Worm (Caenorhabditis elegans): ENCODE results near the gene F15E6.4.
A peak's percentile ranks its signal among the peaks of the same experiment; 100 is the strongest.

DNA sequence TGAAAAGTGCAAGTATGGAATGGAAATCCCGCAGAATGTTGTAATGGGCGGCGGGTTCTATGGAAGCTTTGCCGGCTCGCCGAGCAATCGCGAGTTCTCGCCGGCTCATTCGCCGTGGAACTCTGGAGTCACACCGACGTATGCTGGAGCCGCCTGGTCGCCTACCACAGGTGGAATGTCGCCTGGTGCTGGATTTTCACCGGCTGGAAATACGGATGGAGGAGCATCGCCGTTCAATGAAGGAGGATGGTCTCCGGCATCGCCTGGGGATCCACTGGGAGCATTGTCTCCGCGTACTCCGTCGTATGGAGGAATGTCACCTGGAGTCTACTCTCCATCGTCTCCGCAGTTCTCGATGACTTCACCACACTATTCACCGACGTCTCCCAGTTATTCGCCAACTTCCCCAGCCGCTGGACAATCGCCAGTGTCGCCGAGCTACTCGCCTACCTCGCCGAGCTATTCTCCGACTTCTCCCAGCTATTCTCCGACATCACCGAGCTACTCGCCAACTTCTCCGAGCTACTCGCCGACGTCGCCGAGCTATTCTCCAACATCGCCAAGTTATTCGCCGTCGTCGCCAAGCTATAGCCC, 36.2 kb upstream of the F15E6.4 start:
- TF ChIP-seq klf-2 (GFP tag; conservative IDR thresholded peaks at IDR 0.05) = 0 out of 2 replicates have a peak, but pooled peaks have one; percentile 37
- TF ChIP-seq flt-1 (GFP tag; IDR thresholded peaks at IDR 0.05) = no peak
- TF ChIP-seq T22C8.4 (GFP tag; IDR thresholded peaks at IDR 0.05) = no peak
- TF ChIP-seq med-1 (GFP tag; optimal IDR thresholded peaks at IDR 0.05; ENCODE audit: insufficient read depth) = no peak
- TF ChIP-seq ztf-29 (GFP tag; IDR thresholded peaks at IDR 0.05) = no peak
- no peak for TF ChIP-seq cog-1 (tag; optimal IDR thresholded peaks at IDR 0.05)
- no peak for TF ChIP-seq ztf-23 (GFP tag; IDR thresholded peaks at IDR 0.05)
- TF ChIP-seq tab-1 (GFP tag; IDR thresholded peaks at IDR 0.05) = no peak

All from whole organism, midembryonic.